Worm (Caenorhabditis elegans): ENCODE results near the gene K02D10.4.

ce11 chrIII:8827128-8827527, 47.3 kb upstream of the K02D10.4 start, which contains the start of gene F54F2.9:
- TF ChIP-seq nhr-47 (tag; optimal IDR thresholded peaks at IDR 0.05) (no peak), ceh-82 (tag; optimal IDR thresholded peaks at IDR 0.05) (no peak), lin-35 (GFP tag; optimal IDR thresholded peaks at IDR 0.05) (no peak), F16B12.6 (tag; optimal IDR thresholded peaks at IDR 0.05) (no peak), ceh-8 (GFP tag; optimal IDR thresholded peaks at IDR 0.05) (no peak), unc-86 (tag; optimal IDR thresholded peaks at IDR 0.05) (no peak), sptf-1 (tag; optimal IDR thresholded peaks at IDR 0.05) (no peak), snpc-4 (tag; optimal IDR thresholded peaks at IDR 0.05) (no peak)
